Worm (Caenorhabditis elegans) whole organism, late embryonic: ENCODE results near the gene C42D8.1.

Source experiments
- C08G9.2 ChIP-seq: sonication (generic microtip); optimal IDR thresholded peaks from 2 replicates; lab custom pipeline; 2016; ENCODE audit warnings: mild to moderate bottlenecking, missing genetic modification characterization, moderate library complexity, missing compliant biosample characterization
- C38D4.7 ChIP-seq: fragments of 200-800 bp; sonication (Bioruptor generic); optimal IDR thresholded peaks from 2 replicates; lab custom pipeline; 2018; ENCODE audit warnings: mild to moderate bottlenecking, missing genetic modification characterization, moderate library complexity, missing compliant biosample characterization
- F13H6.1 ChIP-seq: sonication (generic microtip); optimal IDR thresholded peaks from 2 replicates; lab custom pipeline; 2016; ENCODE audit warnings: missing genetic modification characterization, missing compliant biosample characterization
- K02D7.2 ChIP-seq: sonication (generic microtip); optimal IDR thresholded peaks from 2 replicates; lab custom pipeline; 2017; ENCODE audit warnings: mild to moderate bottlenecking, missing genetic modification characterization, missing compliant biosample characterization
- T23F11.4 ChIP-seq: fragments of 200-800 bp; sonication (Bioruptor generic); optimal IDR thresholded peaks from 2 replicates; lab custom pipeline; 2018; ENCODE audit warnings: mild to moderate bottlenecking, missing genetic modification characterization, missing compliant biosample characterization
- ama-1 ChIP-seq: fragments of 150-350 bp; optimal IDR thresholded peaks from 2 replicates; lab custom pipeline; 2014
- ceh-19 ChIP-seq: fragments of 200-800 bp; sonication (Bioruptor generic); optimal IDR thresholded peaks from 2 replicates; lab custom pipeline; 2018; ENCODE audit warnings: mild to moderate bottlenecking, missing genetic modification characterization, missing compliant biosample characterization
- ceh-2 ChIP-seq: sonication (generic microtip); optimal IDR thresholded peaks from 2 replicates; lab custom pipeline; 2016; ENCODE audit warnings: missing genotype, missing genetic modification characterization, missing compliant biosample characterization
- ceh-24 ChIP-seq: sonication (generic microtip); optimal IDR thresholded peaks from 2 replicates; lab custom pipeline; 2016; ENCODE audit warnings: mild to moderate bottlenecking, missing genetic modification characterization, missing compliant biosample characterization
- ceh-31 ChIP-seq: sonication (generic microtip); optimal IDR thresholded peaks from 2 replicates; lab custom pipeline; 2016; ENCODE audit warnings: missing genetic modification characterization, missing compliant biosample characterization
- ceh-34 ChIP-seq: sonication (generic microtip); optimal IDR thresholded peaks from 2 replicates; lab custom pipeline; 2016; ENCODE audit warnings: mild to moderate bottlenecking, missing genetic modification characterization, missing compliant biosample characterization
- ceh-48 ChIP-seq: sonication (generic microtip); optimal IDR thresholded peaks from 2 replicates; lab custom pipeline; 2016; ENCODE audit warnings: missing genetic modification characterization, inconsistent platforms, missing compliant biosample characterization
- ceh-6 ChIP-seq: fragments of 200-800 bp; sonication (Bioruptor generic); optimal IDR thresholded peaks from 2 replicates; lab custom pipeline; 2018; ENCODE audit warnings: mild to moderate bottlenecking, missing genetic modification characterization, missing compliant biosample characterization
- elt-2 ChIP-seq: sonication (generic microtip); optimal IDR thresholded peaks from 2 replicates; lab custom pipeline; 2016; ENCODE audit warnings: missing genetic modification reagents, missing genetic modification characterization, missing compliant biosample characterization
- elt-4 ChIP-seq: sonication (generic microtip); optimal IDR thresholded peaks from 2 replicates; lab custom pipeline; 2016; ENCODE audit warnings: missing genetic modification characterization, missing compliant biosample characterization
- ets-4 ChIP-seq: sonication (generic microtip); optimal IDR thresholded peaks from 2 replicates; lab custom pipeline; 2016; ENCODE audit warnings: missing genetic modification characterization, missing compliant biosample characterization
- fax-1 ChIP-seq: sonication (generic microtip); optimal IDR thresholded peaks from 2 replicates; lab custom pipeline; 2016; ENCODE audit warnings: missing genotype, missing genetic modification characterization, missing compliant biosample characterization
- hlh-13 ChIP-seq: fragments of 200-800 bp; sonication (Bioruptor generic); optimal IDR thresholded peaks from 2 replicates; lab custom pipeline; 2018; ENCODE audit warnings: mild to moderate bottlenecking, missing genetic modification characterization, missing compliant biosample characterization
- hlh-8 ChIP-seq: sonication (generic microtip); optimal IDR thresholded peaks from 2 replicates; lab custom pipeline; 2016; ENCODE audit warnings: missing genotype, missing genetic modification characterization, missing compliant biosample characterization
- lin-11 ChIP-seq: fragments of 200-800 bp; sonication (Bioruptor generic); optimal IDR thresholded peaks from 2 replicates; lab custom pipeline; 2018; ENCODE audit warnings: mild to moderate bottlenecking, missing genetic modification characterization, missing compliant biosample characterization
- mec-3 ChIP-seq: sonication (generic microtip); optimal IDR thresholded peaks from 2 replicates; lab custom pipeline; 2016; ENCODE audit warnings: borderline replicate concordance, missing genetic modification characterization, missing compliant biosample characterization
- nfya-1 ChIP-seq: sonication (generic microtip); optimal IDR thresholded peaks from 2 replicates; lab custom pipeline; 2017; ENCODE audit warnings: missing genetic modification characterization, mild to moderate bottlenecking, missing compliant biosample characterization, antibody characterized with exemption, moderate library complexity
- nhr-11 ChIP-seq: fragments of 150-350 bp; optimal IDR thresholded peaks from 2 replicates; lab custom pipeline; 2014; ENCODE audit warnings: missing biosample characterization, missing genetic modification characterization
- npax-4 ChIP-seq: sonication (generic microtip); optimal IDR thresholded peaks from 2 replicates; lab custom pipeline; 2016; ENCODE audit warnings: missing genetic modification characterization, missing compliant biosample characterization
- odd-2 ChIP-seq: sonication (generic microtip); optimal IDR thresholded peaks from 2 replicates; lab custom pipeline; 2017; ENCODE audit warnings: antibody characterized with exemption, mild to moderate bottlenecking, missing genetic modification characterization, missing compliant biosample characterization
- pag-3 ChIP-seq: sonication (generic microtip); optimal IDR thresholded peaks from 2 replicates; lab custom pipeline; 2016; ENCODE audit warnings: missing compliant biosample characterization, missing genetic modification characterization, borderline replicate concordance
- pat-9 ChIP-seq: fragments of 200-800 bp; sonication (Bioruptor generic); optimal IDR thresholded peaks from 2 replicates; lab custom pipeline; 2018; ENCODE audit warnings: mild to moderate bottlenecking, missing genetic modification characterization, moderate library complexity, missing compliant biosample characterization
- pax-1 ChIP-seq: fragments of 150-350 bp; optimal IDR thresholded peaks from 2 replicates; lab custom pipeline; 2014; ENCODE audit warnings: missing biosample characterization, missing genetic modification characterization
- pha-2 ChIP-seq: sonication (generic microtip); optimal IDR thresholded peaks from 2 replicates; lab custom pipeline; 2017; ENCODE audit warnings: mild to moderate bottlenecking, missing genetic modification characterization, missing compliant biosample characterization
- pha-4 ChIP-seq: fragments of 150-350 bp; optimal IDR thresholded peaks from 2 replicates; lab custom pipeline; 2018; ENCODE audit warnings: missing biosample characterization, missing genetic modification reagents, missing genetic modification characterization
- pqm-1 ChIP-seq: sonication (generic microtip); optimal IDR thresholded peaks from 2 replicates; lab custom pipeline; 2016; ENCODE audit warnings: missing genetic modification characterization, missing compliant biosample characterization
- pros-1 ChIP-seq: fragments of 150-350 bp; optimal IDR thresholded peaks from 2 replicates; lab custom pipeline; 2014; ENCODE audit warnings: missing biosample characterization, missing genetic modification reagents, missing genetic modification characterization
- rnt-1 ChIP-seq: sonication (generic microtip); optimal IDR thresholded peaks from 2 replicates; lab custom pipeline; 2016; ENCODE audit warnings: missing genetic modification characterization, missing compliant biosample characterization
- sdc-2 ChIP-seq: sonication (generic microtip); optimal IDR thresholded peaks from 2 replicates; lab custom pipeline; 2016; ENCODE audit warnings: missing genotype, missing genetic modification characterization, missing compliant biosample characterization
- sox-2 ChIP-seq: fragments of 200-800 bp; sonication (Bioruptor generic); IDR thresholded peaks from 2 replicates; pipeline ENCODE4 v1.3.6; 2022; ENCODE audit warnings: missing genetic modification reagents, missing genetic modification characterization, missing compliant biosample characterization
- syd-9 ChIP-seq: sonication (generic microtip); optimal IDR thresholded peaks from 2 replicates; lab custom pipeline; 2016; ENCODE audit warnings: mild to moderate bottlenecking, missing genetic modification characterization, moderate library complexity, missing compliant biosample characterization
- tbx-2 ChIP-seq: sonication (generic microtip); optimal IDR thresholded peaks from 2 replicates; lab custom pipeline; 2016; ENCODE audit warnings: missing genetic modification characterization, missing compliant biosample characterization
- tbx-7 ChIP-seq: sonication (generic microtip); optimal IDR thresholded peaks from 2 replicates; lab custom pipeline; 2016; ENCODE audit warnings: missing genotype, missing genetic modification characterization, missing compliant biosample characterization
- unc-3 ChIP-seq, 2 experiments: fragments of 200-800 bp in 1 of 2; sonication (Bioruptor generic) in 1 of 2; sonication (generic microtip) in 1 of 2; conservative IDR thresholded peaks in 1 of 2; optimal IDR thresholded peaks in 1 of 2; 2 replicates each; pipeline versions ENCODE4 v1.3.6 to Lab custom; 2016 to 2022; ENCODE audit warnings: missing compliant biosample characterization in 2 of 2, missing genetic modification characterization in 2 of 2, missing genetic modification reagents in 1 of 2
- unc-42 ChIP-seq: sonication (generic microtip); optimal IDR thresholded peaks from 2 replicates; lab custom pipeline; 2016; ENCODE audit warnings: missing genotype, missing genetic modification characterization, missing compliant biosample characterization
- unc-55 ChIP-seq: sonication (generic microtip); optimal IDR thresholded peaks from 2 replicates; lab custom pipeline; 2017; ENCODE audit warnings: missing biosample characterization, missing genetic modification reagents, missing genetic modification characterization
- unc-86 ChIP-seq: sonication (generic microtip); optimal IDR thresholded peaks from 2 replicates; lab custom pipeline; 2016; ENCODE audit warnings: missing genetic modification characterization, missing compliant biosample characterization

Gene C42D8.1

DNA sequence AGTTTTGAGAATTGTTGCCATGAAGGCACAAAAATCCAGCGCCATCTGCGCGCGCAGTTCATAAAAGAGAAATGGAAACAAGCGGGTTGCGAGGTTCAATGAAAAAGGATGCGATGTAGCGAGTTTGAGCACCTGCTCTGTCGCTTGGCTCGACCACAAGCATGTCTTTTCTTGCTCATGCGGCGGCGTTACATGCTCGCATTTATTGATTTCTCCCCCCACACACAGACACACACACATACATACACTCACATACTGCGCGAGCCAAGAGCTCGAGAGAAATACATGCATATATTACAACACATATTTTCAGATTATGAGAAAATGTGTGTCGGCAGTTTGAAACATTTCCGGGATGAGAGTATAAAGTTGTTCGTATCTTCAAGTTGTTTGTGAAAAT is 12.5 kb downstream of the C42D8.1 start:
- TF ChIP-seq ceh-48 (tag; lab: Kevin White, UChicago) (peak; percentile 98), hlh-13 (no peak), nfya-1 (peak; percentile 23), lin-11 (tag; lab: Kevin White, UChicago) (no peak), rnt-1 (no peak), unc-86 (tag; lab: Kevin White, UChicago) (no peak), unc-42 (tag; lab: Kevin White, UChicago) (peak; percentile 12), T23F11.4 (GFP tag; lab: Kevin White, UChicago) (no peak), pros-1 (tag; lab: Kevin White, UChicago) (peak; percentile 17), ceh-31 (tag; lab: Kevin White, UChicago) (peak; percentile 37), tbx-7 (no peak)

DNA sequence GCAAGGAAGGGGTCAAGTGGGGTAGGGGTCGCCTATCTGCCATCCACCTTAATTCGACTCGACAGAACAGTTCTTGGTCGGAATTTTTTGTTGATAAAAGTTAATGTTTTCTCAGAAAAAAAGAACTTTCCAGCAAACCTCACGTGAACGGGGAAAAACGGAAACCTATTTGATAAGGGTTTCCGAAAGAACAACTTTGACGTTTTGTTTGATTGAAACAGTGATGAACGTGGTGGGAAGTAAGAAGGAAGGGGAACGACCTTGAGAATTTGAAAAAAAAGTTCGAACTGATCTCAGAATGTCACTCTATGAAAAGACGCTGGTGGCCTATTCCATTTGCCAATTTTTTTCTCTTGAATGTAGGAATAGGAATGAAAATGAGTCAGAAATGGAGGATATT is 13.1 kb downstream of the C42D8.1 start:
- TF ChIP-seq F13H6.1: no peak
- TF ChIP-seq syd-9 (tag; lab: Kevin White, UChicago): no peak
- TF ChIP-seq C08G9.2 (tag; lab: Kevin White, UChicago): no peak
- TF ChIP-seq ceh-24 (tag; lab: Kevin White, UChicago): no peak
- no peak for TF ChIP-seq sox-2 (GFP tag; lab: Robert Waterston, UW)

DNA sequence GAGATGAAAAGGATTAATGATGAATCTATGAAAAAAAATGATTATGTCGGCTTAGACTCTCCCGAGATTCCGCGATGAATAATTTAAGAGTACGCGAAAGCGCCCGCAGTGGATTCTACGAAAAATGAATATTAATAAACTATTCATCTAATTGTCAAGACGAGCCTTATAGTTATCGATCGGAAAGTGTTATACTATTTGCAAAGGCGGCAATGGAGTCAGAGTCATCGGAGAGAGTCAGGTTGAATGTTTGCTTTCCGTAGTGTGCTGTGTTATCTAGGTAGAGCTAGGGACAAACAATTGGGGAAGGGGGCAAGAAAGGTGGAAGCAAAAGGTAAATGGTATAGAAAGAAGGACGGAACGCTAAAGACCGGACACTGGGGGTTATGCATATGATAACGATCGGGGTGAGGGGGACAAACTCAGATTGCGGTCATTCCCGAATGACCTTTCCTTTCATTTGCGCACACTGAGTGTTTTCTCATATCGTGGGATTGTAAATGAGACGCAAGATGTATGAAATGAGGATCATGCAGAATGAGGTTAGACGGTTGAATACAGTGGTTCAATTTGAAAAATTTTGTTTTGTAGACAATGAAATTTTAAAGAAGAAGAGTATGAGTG is 13.6 kb downstream of the C42D8.1 start:
- no peak for TF ChIP-seq hlh-8 (tag; lab: Kevin White, UChicago)
- TF ChIP-seq ceh-2 (tag; lab: Kevin White, UChicago): no peak
- TF ChIP-seq unc-55 (GFP tag; lab: Kevin White, UChicago): no peak
- TF ChIP-seq nhr-11: no peak
- TF ChIP-seq npax-4 (tag; lab: Kevin White, UChicago): no peak
- no peak for TF ChIP-seq C08G9.2 (tag; lab: Kevin White, UChicago)
- TF ChIP-seq unc-3 (GFP tag; conservative IDR thresholded peaks at IDR 0.05; lab: Robert Waterston, UW): no peak
- no peak for TF ChIP-seq unc-3 (tag; optimal IDR thresholded peaks at IDR 0.05; lab: Kevin White, UChicago)
- TF ChIP-seq pqm-1 (tag; lab: Kevin White, UChicago): no peak
- TF ChIP-seq elt-4 (tag; lab: Kevin White, UChicago): no peak
- TF ChIP-seq tbx-2: peak; percentile 22
- no peak for TF ChIP-seq pha-4 (tag; lab: Kevin White, UChicago)
- peak; percentile 38 for TF ChIP-seq pax-1 (tag; lab: Kevin White, UChicago)
- TF ChIP-seq pat-9 (tag; lab: Kevin White, UChicago): no peak
- no peak for TF ChIP-seq C38D4.7 (GFP tag; lab: Kevin White, UChicago)
- TF ChIP-seq T23F11.4 (GFP tag; lab: Kevin White, UChicago): no peak
- no peak for TF ChIP-seq ceh-6 (GFP tag; lab: Kevin White, UChicago)
- TF ChIP-seq ceh-19 (GFP tag; lab: Kevin White, UChicago): peak; percentile 7
- peak; percentile 36 for TF ChIP-seq sdc-2
- TF ChIP-seq unc-86 (tag; lab: Kevin White, UChicago): no peak
- no peak for TF ChIP-seq F13H6.1
- no peak for TF ChIP-seq mec-3
- TF ChIP-seq pha-2 (tag; lab: Kevin White, UChicago): peak; percentile 51
- TF ChIP-seq ceh-48 (tag; lab: Kevin White, UChicago): no peak
- TF ChIP-seq ets-4: no peak
- no peak for TF ChIP-seq ama-1 (lab: Kevin White, UChicago)
- no peak for TF ChIP-seq lin-11 (tag; lab: Kevin White, UChicago)
- peak; percentile 22 for TF ChIP-seq ceh-34 (tag; lab: Kevin White, UChicago)
- no peak for TF ChIP-seq pag-3 (tag; lab: Kevin White, UChicago)
- peak; percentile 41 for TF ChIP-seq elt-2 (tag; lab: Kevin White, UChicago)
- TF ChIP-seq K02D7.2 (tag; lab: Kevin White, UChicago): no peak
- peak; percentile 11 for TF ChIP-seq ceh-31 (tag; lab: Kevin White, UChicago)
- TF ChIP-seq fax-1 (tag; lab: Kevin White, UChicago): no peak
- no peak for TF ChIP-seq odd-2 (tag; lab: Kevin White, UChicago)
